Worm (Caenorhabditis elegans) whole organism, mixed stage, embryonic: ENCODE results near the gene K06B9.6.
"Not testable (repeated sequence)": the region's sequence is repeated elsewhere in the genome, so short reads cannot be mapped to it uniquely, and the experiment has no call there.

Source experiments
- bed-3 ChIP-seq: fragments of 200-800 bp; sonication (Bioruptor generic); optimal IDR thresholded peaks from 3 replicates; lab custom pipeline; 2018; ENCODE audit warnings: mild to moderate bottlenecking, missing genetic modification characterization, moderate library complexity, missing compliant biosample characterization
- blmp-1 ChIP-seq: fragments of 150-350 bp; optimal IDR thresholded peaks from 2 replicates; lab custom pipeline; 2014; ENCODE audit warnings: missing biosample characterization, missing genetic modification characterization
- ceh-39 ChIP-seq: fragments of 150-350 bp; optimal IDR thresholded peaks from 2 replicates; lab custom pipeline; 2014; ENCODE audit warnings: missing biosample characterization, missing genetic modification characterization
- ceh-43 ChIP-seq: fragments of 200-800 bp; sonication (Bioruptor generic); optimal IDR thresholded peaks from 2 replicates; lab custom pipeline; 2018; ENCODE audit warnings: mild to moderate bottlenecking, missing genetic modification characterization, moderate library complexity, missing compliant biosample characterization
- ces-1 ChIP-seq: fragments of 150-350 bp; optimal IDR thresholded peaks from 2 replicates; lab custom pipeline; 2014; ENCODE audit warnings: missing biosample characterization, missing genetic modification reagents, missing genetic modification characterization
- cnd-1 ChIP-seq: fragments of 200-800 bp; sonication (Bioruptor generic); optimal IDR thresholded peaks from 2 replicates; lab custom pipeline; 2018; ENCODE audit warnings: mild to moderate bottlenecking, missing genetic modification characterization, missing compliant biosample characterization
- drap-1 ChIP-seq: fragments of 200-800 bp; sonication (Bioruptor generic); optimal IDR thresholded peaks from 3 replicates; lab custom pipeline; 2018; ENCODE audit warnings: mild to moderate bottlenecking, missing genetic modification characterization, missing compliant biosample characterization
- elt-1 ChIP-seq: sonication (generic microtip); optimal IDR thresholded peaks from 2 replicates; lab custom pipeline; 2017; ENCODE audit warnings: missing genetic modification characterization, mild to moderate bottlenecking, missing compliant biosample characterization, antibody characterized with exemption, moderate library complexity, borderline replicate concordance; ENCODE audit not compliant: insufficient read depth
- elt-3 ChIP-seq: fragments of 150-350 bp; optimal IDR thresholded peaks from 2 replicates; lab custom pipeline; 2014; ENCODE audit warnings: missing biosample characterization, missing genetic modification characterization
- flh-1 ChIP-seq: fragments of 200-800 bp; sonication (Bioruptor generic); optimal IDR thresholded peaks from 2 replicates; lab custom pipeline; 2018; ENCODE audit warnings: mild to moderate bottlenecking, missing genetic modification characterization, moderate library complexity, missing compliant biosample characterization
- ham-2 ChIP-seq: fragments of 200-800 bp; sonication (Bioruptor generic); optimal IDR thresholded peaks from 2 replicates; lab custom pipeline; 2018; ENCODE audit warnings: mild to moderate bottlenecking, missing genetic modification characterization, missing compliant biosample characterization
- hlh-1 ChIP-seq: fragments of 150-350 bp; optimal IDR thresholded peaks from 2 replicates; lab custom pipeline; 2014; ENCODE audit warnings: missing biosample characterization, missing genetic modification reagents, missing genetic modification characterization
- lin-13 ChIP-seq: fragments of 150-350 bp; optimal IDR thresholded peaks from 2 replicates; lab custom pipeline; 2014; ENCODE audit warnings: missing biosample characterization, missing genetic modification characterization
- lin-32 ChIP-seq: fragments of 200-800 bp; sonication (Bioruptor generic); optimal IDR thresholded peaks from 2 replicates; lab custom pipeline; 2018; ENCODE audit warnings: mild to moderate bottlenecking, missing genetic modification characterization, missing compliant biosample characterization
- lsy-2 ChIP-seq: fragments of 150-350 bp; optimal IDR thresholded peaks from 2 replicates; lab custom pipeline; 2014; ENCODE audit warnings: missing biosample characterization, missing genetic modification characterization
- mab-5 ChIP-seq: fragments of 150-350 bp; optimal IDR thresholded peaks from 2 replicates; lab custom pipeline; 2014; ENCODE audit warnings: missing biosample characterization, missing genetic modification characterization
- mep-1 ChIP-seq: fragments of 150-350 bp; optimal IDR thresholded peaks from 2 replicates; lab custom pipeline; 2017; ENCODE audit warnings: missing biosample characterization, missing genetic modification reagents, missing genetic modification characterization, inconsistent platforms
- mls-2 ChIP-seq: sonication (generic microtip); optimal IDR thresholded peaks from 2 replicates; lab custom pipeline; 2016; ENCODE audit warnings: mild to moderate bottlenecking, missing genetic modification characterization, moderate library complexity, missing compliant biosample characterization
- nhr-2 ChIP-seq: fragments of 150-350 bp; optimal IDR thresholded peaks from 2 replicates; lab custom pipeline; 2014; ENCODE audit warnings: missing biosample characterization, missing genetic modification characterization
- nhr-237 ChIP-seq: fragments of 150-350 bp; optimal IDR thresholded peaks from 2 replicates; lab custom pipeline; 2014; ENCODE audit warnings: missing biosample characterization, missing genetic modification characterization
- nhr-28 ChIP-seq: fragments of 150-350 bp; optimal IDR thresholded peaks from 2 replicates; lab custom pipeline; 2014; ENCODE audit warnings: missing biosample characterization, missing genetic modification characterization
- nhr-76 ChIP-seq: sonication (generic microtip); optimal IDR thresholded peaks from 2 replicates; lab custom pipeline; 2017; ENCODE audit warnings: missing biosample characterization, missing genetic modification characterization
- sem-2 ChIP-seq: fragments of 200-800 bp; sonication (Bioruptor generic); optimal IDR thresholded peaks from 2 replicates; lab custom pipeline; 2018; ENCODE audit warnings: mild to moderate bottlenecking, missing genetic modification characterization, missing compliant biosample characterization
- snpc-4 ChIP-seq: fragments of 150-350 bp; optimal IDR thresholded peaks from 2 replicates; lab custom pipeline; 2014; ENCODE audit warnings: missing biosample characterization, missing genetic modification characterization
- tbx-8 ChIP-seq: fragments of 200-800 bp; sonication (Bioruptor generic); optimal IDR thresholded peaks from 2 replicates; lab custom pipeline; 2018; ENCODE audit warnings: mild to moderate bottlenecking, missing genetic modification characterization, moderate library complexity, missing compliant biosample characterization
- unc-120 ChIP-seq: sonication (generic microtip); optimal IDR thresholded peaks from 2 replicates; lab custom pipeline; 2017; ENCODE audit warnings: missing genetic modification characterization, missing compliant biosample characterization; ENCODE audit not compliant: poor library complexity, severe bottlenecking
- unc-39 ChIP-seq: fragments of 150-350 bp; optimal IDR thresholded peaks from 2 replicates; lab custom pipeline; 2014; ENCODE audit warnings: missing biosample characterization, missing genetic modification characterization
- unc-62 ChIP-seq: fragments of 150-350 bp; optimal IDR thresholded peaks from 2 replicates; lab custom pipeline; 2014; ENCODE audit warnings: missing biosample characterization, missing genetic modification reagents, missing genetic modification characterization
- zip-8 ChIP-seq: fragments of 150-350 bp; optimal IDR thresholded peaks from 2 replicates; lab custom pipeline; 2014; ENCODE audit warnings: missing biosample characterization, missing genetic modification characterization
- ztf-11 ChIP-seq: fragments of 150-350 bp; optimal IDR thresholded peaks from 2 replicates; lab custom pipeline; 2014; ENCODE audit warnings: missing biosample characterization, missing genetic modification characterization

Gene K06B9.6

DNA sequence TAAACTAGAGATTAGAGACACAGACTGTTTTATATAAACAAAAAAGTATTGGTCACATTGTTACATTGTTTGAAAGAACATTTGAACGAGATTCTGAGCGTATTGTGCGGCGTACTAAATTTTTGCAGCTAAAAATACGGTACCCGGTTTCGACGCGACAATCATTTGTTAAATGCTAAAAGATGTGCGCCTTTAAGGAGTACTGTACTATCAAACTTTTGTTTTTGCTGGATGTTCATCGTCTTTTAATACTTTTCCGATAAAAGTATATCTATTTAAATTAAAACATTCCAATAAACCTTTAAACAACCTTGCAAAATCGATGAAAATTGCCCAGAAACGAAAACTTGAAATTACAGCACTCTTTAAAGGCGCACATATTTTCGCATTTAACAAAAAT lies at the start of gene K06B9.6:
TSS of gene K06B9.6 (minus strand) at position 101 of the 400 bp plus-strand sequence.
- not testable (repeated sequence) for TF ChIP-seq drap-1 (GFP tag; lab: Kevin White, UChicago); ztf-11 (tag; lab: Kevin White, UChicago); zip-8

DNA sequence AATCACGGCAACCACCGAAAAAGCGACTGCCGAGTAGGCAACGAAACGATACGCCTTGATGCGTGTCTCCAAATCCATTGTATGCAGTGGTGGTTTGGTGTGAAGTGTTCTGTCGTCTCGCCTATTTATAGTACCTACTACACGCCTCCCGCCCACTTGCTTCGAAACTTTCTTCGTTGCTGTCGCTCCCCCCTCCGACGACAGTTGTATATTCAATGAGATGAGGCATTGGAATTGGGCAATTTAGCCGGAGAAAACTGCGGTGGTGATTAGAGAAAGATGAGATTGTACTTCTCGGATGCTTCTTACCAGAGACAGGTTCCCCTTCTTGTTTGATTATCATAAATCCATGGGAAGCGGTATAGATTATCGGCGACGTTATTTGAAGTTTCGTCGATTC lies 47.9 kb upstream of the K06B9.6 start, which contains the start of gene col-34:
TSS of gene col-34 (minus strand) at position 101 of the 400 bp plus-strand sequence.
- no peak for TF ChIP-seq unc-39 (tag; lab: Kevin White, UChicago)
- TF ChIP-seq lin-32, result no peak
- TF ChIP-seq lsy-2, result no peak
- no peak for TF ChIP-seq zip-8
- TF ChIP-seq nhr-28 (tag; lab: Kevin White, UChicago), result no peak
- no peak for TF ChIP-seq mep-1 (tag; lab: Kevin White, UChicago)
- TF ChIP-seq sem-2 (GFP tag; lab: Kevin White, UChicago), result no peak
- no peak for TF ChIP-seq ces-1 (GFP tag; lab: Kevin White, UChicago)
- TF ChIP-seq hlh-1 (tag; lab: Kevin White, UChicago), result no peak
- no peak for TF ChIP-seq tbx-8 (GFP tag; lab: Kevin White, UChicago)
- TF ChIP-seq ceh-43 (GFP tag; lab: Kevin White, UChicago), result no peak
- TF ChIP-seq lin-13 (tag; lab: Kevin White, UChicago), result no peak
- TF ChIP-seq ztf-11 (tag; lab: Kevin White, UChicago), result no peak
- no peak for TF ChIP-seq nhr-2 (tag; lab: Kevin White, UChicago)
- no peak for TF ChIP-seq elt-1
- no peak for TF ChIP-seq cnd-1 (tag; lab: Kevin White, UChicago)
- TF ChIP-seq unc-120 (tag; lab: Kevin White, UChicago), result no peak

DNA sequence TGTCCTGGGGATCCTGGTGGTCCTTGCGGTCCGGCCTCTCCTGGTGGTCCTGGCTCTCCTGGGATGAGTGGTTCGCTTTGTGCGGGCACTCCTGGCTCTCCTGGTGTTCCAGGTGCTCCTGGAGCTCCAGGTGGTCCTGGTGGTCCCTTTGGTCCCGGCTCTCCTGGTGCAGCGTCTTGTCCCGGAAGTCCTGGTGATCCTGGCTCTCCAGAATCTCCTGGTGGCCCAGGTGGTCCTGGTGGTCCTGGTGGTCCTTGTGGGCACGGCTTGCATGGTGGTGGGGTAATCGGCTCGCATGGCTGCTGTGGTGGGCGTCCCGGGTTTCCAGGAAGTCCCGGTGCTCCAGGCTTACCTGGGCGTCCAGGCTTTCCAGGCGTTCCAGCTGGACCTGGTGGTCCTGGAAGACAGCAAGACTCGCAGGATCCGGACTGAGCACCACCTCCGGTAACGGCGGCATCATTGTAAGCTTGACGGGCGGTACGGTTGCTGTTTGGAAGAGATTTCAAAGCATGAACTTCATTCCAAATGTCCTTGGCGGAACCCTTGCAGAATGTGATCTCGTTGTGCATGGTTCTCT lies 47.3 kb upstream of the K06B9.6 start:
- no peak for TF ChIP-seq unc-120 (tag; lab: Kevin White, UChicago)
- TF ChIP-seq ces-1 (GFP tag; lab: Kevin White, UChicago), result no peak
- no peak for TF ChIP-seq lsy-2
- TF ChIP-seq unc-39 (tag; lab: Kevin White, UChicago), result no peak
- TF ChIP-seq ceh-39 (tag; lab: Kevin White, UChicago), result no peak
- TF ChIP-seq nhr-237, result no peak
- no peak for TF ChIP-seq sem-2 (GFP tag; lab: Kevin White, UChicago)
- no peak for TF ChIP-seq flh-1
- TF ChIP-seq mab-5, result no peak
- TF ChIP-seq mls-2 (tag; lab: Kevin White, UChicago), result no peak

DNA sequence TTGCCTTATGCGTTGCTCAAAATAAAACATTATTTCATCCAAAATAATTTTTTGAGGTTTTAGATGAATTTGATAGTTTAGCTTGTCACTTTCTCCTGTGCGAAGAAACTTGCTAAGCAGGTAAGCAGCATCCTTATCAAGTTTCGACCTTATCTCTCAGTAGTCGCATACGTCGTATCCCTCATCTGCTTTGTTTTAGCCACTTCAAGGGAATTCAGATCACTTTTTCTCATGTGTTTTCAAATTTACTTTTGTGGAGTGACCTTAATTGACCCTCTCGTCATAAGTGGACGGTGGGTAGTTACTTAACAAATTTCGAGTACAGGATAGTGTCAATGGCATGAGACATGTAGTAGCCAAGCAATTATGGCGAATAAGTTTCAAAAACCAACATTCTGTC lies 40.0 kb upstream of the K06B9.6 start:
- TF ChIP-seq drap-1 (GFP tag; lab: Kevin White, UChicago) (no peak), hlh-1 (tag; lab: Kevin White, UChicago) (no peak)

DNA sequence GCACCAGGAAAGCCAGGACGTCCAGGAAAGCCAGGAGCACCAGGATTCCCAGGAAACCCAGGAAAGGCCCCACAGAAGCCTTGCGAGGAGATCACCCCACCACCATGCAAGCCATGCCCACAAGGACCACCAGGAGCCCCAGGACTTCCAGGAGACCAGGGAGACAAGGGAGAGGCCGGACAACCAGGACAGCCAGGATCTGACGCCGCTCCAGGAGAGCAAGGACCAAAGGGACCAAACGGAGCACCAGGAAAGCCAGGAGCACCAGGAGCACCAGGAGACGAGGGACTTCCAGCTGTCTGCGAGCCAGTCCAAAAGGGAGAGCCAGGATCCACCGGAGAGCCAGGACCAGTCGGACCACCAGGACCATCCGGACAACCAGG lies 39.4 kb upstream of the K06B9.6 start:
- TF ChIP-seq mab-5 (no peak), nhr-2 (tag; lab: Kevin White, UChicago) (no peak), nhr-76 (tag; lab: Kevin White, UChicago) (no peak), ham-2 (GFP tag; lab: Kevin White, UChicago) (no peak), snpc-4 (tag; lab: Kevin White, UChicago) (no peak), tbx-8 (GFP tag; lab: Kevin White, UChicago) (no peak), elt-3 (no peak), hlh-1 (tag; lab: Kevin White, UChicago) (no peak), unc-120 (tag; lab: Kevin White, UChicago) (no peak), lin-32 (no peak), lin-13 (tag; lab: Kevin White, UChicago) (no peak), sem-2 (GFP tag; lab: Kevin White, UChicago) (no peak), blmp-1 (tag; lab: Kevin White, UChicago) (no peak), ceh-39 (tag; lab: Kevin White, UChicago) (no peak), unc-62 (GFP tag; lab: Kevin White, UChicago) (no peak), bed-3 (no peak)
